Fruit fly (Drosophila melanogaster) whole organism, embryonic: ENCODE results near the gene CG34253.

Experiments used
- Asciz ChIP-seq: fragments of 200-800 bp; sonication (Bioruptor generic); optimal IDR thresholded peaks from 2 replicates; lab custom pipeline; 2017; ENCODE audit warnings: missing biosample characterization, mild to moderate bottlenecking, missing genetic modification characterization, missing genetic modification reagents
- CG12104 ChIP-seq: fragments of 200-800 bp; sonication (Bioruptor generic); optimal IDR thresholded peaks from 3 replicates; lab custom pipeline; 2016; ENCODE audit warnings: missing biosample characterization, missing genetic modification characterization
- Jarid2 ChIP-seq: fragments of 200-800 bp; sonication (Bioruptor generic); optimal IDR thresholded peaks from 3 replicates; lab custom pipeline; 2017; ENCODE audit warnings: mild to moderate bottlenecking, missing biosample characterization, missing genetic modification reagents, missing genetic modification characterization
- ap ChIP-seq: fragments of 200-800 bp; sonication (Bioruptor generic); IDR thresholded peaks from 2 replicates; pipeline ENCODE4 v1.3.6; 2022; ENCODE audit warnings: missing biosample characterization, missing genetic modification characterization

DNA sequence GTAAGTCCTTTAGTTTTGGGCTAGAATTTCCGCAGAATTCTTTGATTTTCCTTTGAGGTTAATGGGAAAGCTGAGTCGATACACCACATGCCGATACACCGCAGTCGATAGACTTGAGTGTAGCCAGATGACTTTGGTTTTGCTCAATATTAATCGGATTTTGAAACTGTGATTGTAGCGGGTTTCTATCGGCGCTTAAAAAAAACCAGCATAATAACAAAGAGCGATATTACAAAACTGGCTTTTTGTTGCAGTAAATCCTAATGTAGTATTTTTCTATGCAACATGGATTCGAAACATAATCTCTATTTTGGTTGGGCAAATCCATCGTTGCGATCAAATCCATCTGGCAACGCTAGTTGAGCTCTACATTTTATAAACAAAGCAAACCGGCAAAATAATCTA lies 22.3 kb upstream of the CG34253 start, which contains the start of the genes Polr3D and mus304:
- no peak for TF ChIP-seq CG12104 (GFP tag; lab: Kevin White, UChicago)
- TF ChIP-seq Asciz (GFP tag; lab: Kevin White, UChicago) = no peak
- TF ChIP-seq Jarid2 = no peak
- no peak for TF ChIP-seq ap (GFP tag; lab: Robert Waterston, UW)
